Fruit fly (Drosophila melanogaster): ENCODE data around the gene hh.
A peak's percentile ranks its signal among the peaks of the same experiment; 100 is the strongest.

Gene hh

dm6 chr3R:23191108-23191771 lies 49.5 kb upstream of the hh start (continued):
- TF ChIP-seq so (GFP tag; IDR thresholded peaks at IDR 0.05), result no peak
- no peak for TF ChIP-seq Myb (GFP tag; optimal IDR thresholded peaks at IDR 0.05)
- TF ChIP-seq Xrp1 (GFP tag; IDR thresholded peaks at IDR 0.05), result peak; percentile 31; the same call in 1 of the 2 replicates
- peak; percentile 16; the same call in 1 of the 2 replicates for TF ChIP-seq tna (GFP tag; IDR thresholded peaks at IDR 0.05; ENCODE audit: partially characterized antibody)
- peak; percentile 47; the same call in 1 of the 3 replicates for TF ChIP-seq CG11695 (GFP tag; IDR thresholded peaks at IDR 0.05)
- no peak for TF ChIP-seq twi (tag; optimal IDR thresholded peaks at IDR 0.05)
- TF ChIP-seq CG32772 (GFP tag; IDR thresholded peaks at IDR 0.05), result no peak
- TF ChIP-seq zf30C (GFP tag; optimal IDR thresholded peaks at IDR 0.05), result peak; percentile 76
- no peak for TF ChIP-seq luna (GFP tag; optimal IDR thresholded peaks at IDR 0.05)
- TF ChIP-seq odd (GFP tag; optimal IDR thresholded peaks at IDR 0.05), result no peak
- TF ChIP-seq klu (GFP tag; IDR thresholded peaks at IDR 0.05), result no peak
- TF ChIP-seq CG12236 (GFP tag; optimal IDR thresholded peaks at IDR 0.05), result no peak
- TF ChIP-seq phol (tag; optimal IDR thresholded peaks at IDR 0.05), result no peak
- TF ChIP-seq lmd (GFP tag; IDR thresholded peaks at IDR 0.05), result no peak; the same call in 1 of the 2 replicates
- TF ChIP-seq CG12769 (tag; optimal IDR thresholded peaks at IDR 0.05), result peak; percentile 63
- TF ChIP-seq fd3F (GFP tag; optimal IDR thresholded peaks at IDR 0.05), result no peak
- no peak for TF ChIP-seq CG32767 (GFP tag; IDR thresholded peaks at IDR 0.05)
- no peak for TF ChIP-seq MESR4 (GFP tag; optimal IDR thresholded peaks at IDR 0.05)
- no peak for TF ChIP-seq danr (GFP tag; IDR thresholded peaks at IDR 0.05)
- TF ChIP-seq CG31365 (tag; optimal IDR thresholded peaks at IDR 0.05), result no peak
- peak; percentile 43 for TF ChIP-seq Deaf1 (tag; optimal IDR thresholded peaks at IDR 0.05)
- TF ChIP-seq ara (GFP tag; IDR thresholded peaks at IDR 0.05), result no peak
- peak; percentile 2 for TF ChIP-seq tx (GFP tag; optimal IDR thresholded peaks at IDR 0.05)
- no peak for TF ChIP-seq Bteb2 (GFP tag; optimal IDR thresholded peaks at IDR 0.05)
- TF ChIP-seq seq (GFP tag; IDR thresholded peaks at IDR 0.05), result no peak
- no peak for TF ChIP-seq CG2116 (GFP tag; optimal IDR thresholded peaks at IDR 0.05)
- TF ChIP-seq hth (optimal IDR thresholded peaks at IDR 0.05), result no peak
- peak; percentile 98 for TF ChIP-seq z (GFP tag; IDR thresholded peaks at IDR 0.05)
- TF ChIP-seq abd-A (tag; optimal IDR thresholded peaks at IDR 0.05), result no peak
- TF ChIP-seq CG33213 (GFP tag; optimal IDR thresholded peaks at IDR 0.05), result no peak
- no peak for TF ChIP-seq CG1024 (GFP tag; IDR thresholded peaks at IDR 0.05)
- TF ChIP-seq CG10274 (GFP tag; optimal IDR thresholded peaks at IDR 0.05), result no peak
- no peak for TF ChIP-seq CG7745 (tag; optimal IDR thresholded peaks at IDR 0.05)
- TF ChIP-seq tap (tag; optimal IDR thresholded peaks at IDR 0.05), result no peak
- peak; percentile 71 for TF ChIP-seq Rfx (GFP tag; IDR thresholded peaks at IDR 0.05)
- no peak for TF ChIP-seq Dfd (GFP tag; optimal IDR thresholded peaks at IDR 0.05)
- no peak for TF ChIP-seq CG15696 (tag; optimal IDR thresholded peaks at IDR 0.05)
- TF ChIP-seq BtbVII (GFP tag; optimal IDR thresholded peaks at IDR 0.05), result no peak
- peak; percentile 5 for TF ChIP-seq psq (GFP tag; optimal IDR thresholded peaks at IDR 0.05)
- no peak for TF ChIP-seq gfzf (GFP tag; optimal IDR thresholded peaks at IDR 0.05)
- no peak for TF ChIP-seq CG1602 (GFP tag; optimal IDR thresholded peaks at IDR 0.05)
- no peak for TF ChIP-seq nerfin-1 (tag; optimal IDR thresholded peaks at IDR 0.05)
- no peak for TF ChIP-seq E2f1 (GFP tag; IDR thresholded peaks at IDR 0.05)
- no peak for TF ChIP-seq Awh (GFP tag; IDR thresholded peaks at IDR 0.05)
- TF ChIP-seq usp (GFP tag; optimal IDR thresholded peaks at IDR 0.05), result no peak
- no peak for TF ChIP-seq cato (GFP tag; optimal IDR thresholded peaks at IDR 0.05; ENCODE audit: borderline replicate concordance)
- no peak for TF ChIP-seq lov (optimal IDR thresholded peaks at IDR 0.05)
- TF ChIP-seq lov (GFP tag; IDR thresholded peaks at IDR 0.05), result no peak
- no peak for TF ChIP-seq fd102C (GFP tag; optimal IDR thresholded peaks at IDR 0.05)
- no peak for TF ChIP-seq ato (GFP tag; IDR thresholded peaks at IDR 0.05; ENCODE audit: partially characterized antibody)
- TF ChIP-seq CG7786 (GFP tag; optimal IDR thresholded peaks at IDR 0.05), result peak; percentile 28
- TF ChIP-seq CG3847 (GFP tag; IDR thresholded peaks at IDR 0.05), result no peak

Data from whole organism, embryonic.